Fruit fly (Drosophila melanogaster) Kc167 (cell line): ENCODE measurements around the gene CG32081.

Source experiments
- Myc ChIP-seq: fragments of >200 bp; optimal IDR thresholded peaks from 2 replicates; lab custom pipeline; 2017; ENCODE audit warnings: missing external identifiers
- Sin3A ChIP-seq: fragments of >200 bp; optimal IDR thresholded peaks from 2 replicates; lab custom pipeline; 2018; ENCODE audit warnings: missing external identifiers
- h ChIP-seq: fragments of >200 bp; optimal IDR thresholded peaks from 3 replicates; lab custom pipeline; 2018; ENCODE audit warnings: missing external identifiers
- insv ChIP-seq: fragments of >200 bp; optimal IDR thresholded peaks from 3 replicates; lab custom pipeline; 2018; ENCODE audit warnings: missing external identifiers
- psq ChIP-seq: fragments of >200 bp; optimal IDR thresholded peaks from 2 replicates; lab custom pipeline; 2017; ENCODE audit warnings: missing external identifiers
- ttk ChIP-seq: sonication (Bioruptor generic); optimal IDR thresholded peaks from 2 replicates; lab custom pipeline; 2017; ENCODE audit warnings: missing external identifiers

The CG32081 gene

DNA sequence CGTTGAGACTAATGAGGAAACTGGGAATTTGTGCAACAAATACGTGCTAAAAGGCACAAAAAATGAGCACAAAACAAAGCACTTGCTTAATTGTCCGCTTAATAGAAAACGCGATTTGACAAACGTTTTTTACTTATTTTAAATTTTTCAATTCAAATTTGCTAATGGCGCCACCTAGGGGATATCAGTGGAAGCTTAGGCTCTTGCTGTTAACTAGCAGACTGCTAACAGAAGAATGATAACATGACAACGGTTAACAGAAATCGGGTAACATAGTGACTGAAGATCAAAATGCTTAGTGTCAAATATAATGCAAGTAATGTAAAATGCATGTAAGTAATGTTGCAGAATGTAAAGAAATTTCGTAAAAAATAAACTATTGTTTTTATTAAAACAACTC lies 13.8 kb downstream of the CG32081 start:
- TF ChIP-seq insv (no peak), h (no peak), psq (lab: Kevin White, UChicago) (no peak), Myc (no peak), ttk (lab: Kevin White, UChicago) (no peak), Sin3A (no peak)

DNA sequence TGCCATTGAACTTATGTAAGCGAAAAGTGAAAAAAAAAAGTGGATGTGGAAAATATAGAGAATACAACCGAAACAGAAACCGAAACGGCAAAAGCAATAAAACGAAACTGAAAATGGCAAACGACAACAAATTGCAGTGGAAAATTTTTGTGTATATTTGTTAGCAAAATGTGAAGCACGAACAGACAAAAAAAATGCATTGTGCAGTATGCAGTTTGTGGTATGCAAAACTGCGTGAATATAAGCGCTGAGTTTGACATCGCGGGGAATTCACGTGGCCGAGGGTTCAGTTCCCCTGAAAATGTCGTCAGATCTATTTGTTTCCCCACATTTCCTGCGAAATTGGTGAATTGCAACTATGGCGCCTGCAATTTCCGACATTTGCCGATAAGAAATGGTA lies 16.3 kb downstream of the CG32081 start:
- no peak for TF ChIP-seq ttk (lab: Kevin White, UChicago)
- no peak for TF ChIP-seq psq (lab: Kevin White, UChicago)
- TF ChIP-seq h = no peak

- TF ChIP-seq psq (lab: Kevin White, UChicago) (no peak), insv (no peak), Sin3A (no peak), Myc (no peak), ttk (lab: Kevin White, UChicago) (no peak)
Observed at dm6 chr3L:11045009-11045408, 17.6 kb downstream of the CG32081 start.

DNA sequence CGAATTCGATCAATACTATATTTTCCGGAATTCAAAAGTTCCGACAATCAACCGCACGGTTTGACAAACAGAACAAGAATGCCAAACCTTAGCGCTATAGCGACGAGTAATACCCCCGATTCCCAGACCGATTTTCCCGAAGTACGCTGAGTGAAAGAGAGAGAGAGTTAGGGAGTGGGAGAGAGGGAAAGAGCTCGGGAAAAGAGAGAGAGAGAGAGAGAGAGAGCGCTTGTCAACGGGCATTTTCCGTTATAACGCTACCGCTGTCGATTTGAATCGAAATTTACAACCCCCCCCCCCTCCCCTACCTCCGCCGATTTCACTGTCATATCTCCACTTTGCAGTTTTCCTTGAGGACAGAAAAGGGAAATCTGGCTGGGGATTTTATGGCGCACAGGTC lies 19.2 kb downstream of the CG32081 start:
- TF ChIP-seq psq (lab: Kevin White, UChicago) = no peak
- TF ChIP-seq insv = no peak
- no peak for TF ChIP-seq ttk (lab: Kevin White, UChicago)
- no peak for TF ChIP-seq Myc
- no peak for TF ChIP-seq h
- TF ChIP-seq Sin3A = no peak

DNA sequence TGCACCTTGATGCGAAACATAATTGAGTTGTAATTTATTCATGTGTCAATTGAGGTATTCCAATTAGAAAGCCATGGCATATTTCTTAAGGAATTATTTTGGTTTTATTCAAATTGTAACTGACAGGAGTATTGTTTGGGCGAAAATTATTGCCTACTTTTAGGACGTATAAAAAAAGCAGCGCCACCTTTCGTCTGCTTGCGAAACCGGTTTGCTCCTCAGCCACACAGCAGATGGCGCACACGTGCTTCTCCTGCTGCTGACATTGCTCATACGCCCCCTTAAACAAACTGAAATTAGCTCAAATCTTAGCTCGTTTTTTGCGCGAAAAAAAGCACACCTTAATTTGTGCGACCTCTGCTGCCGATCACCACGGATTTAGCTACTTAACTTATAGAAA lies 20.5 kb downstream of the CG32081 start:
- TF ChIP-seq psq (lab: Kevin White, UChicago) = no peak
- no peak for TF ChIP-seq Myc
- TF ChIP-seq Sin3A = no peak
- TF ChIP-seq h = no peak
- no peak for TF ChIP-seq ttk (lab: Kevin White, UChicago)
- no peak for TF ChIP-seq insv

DNA sequence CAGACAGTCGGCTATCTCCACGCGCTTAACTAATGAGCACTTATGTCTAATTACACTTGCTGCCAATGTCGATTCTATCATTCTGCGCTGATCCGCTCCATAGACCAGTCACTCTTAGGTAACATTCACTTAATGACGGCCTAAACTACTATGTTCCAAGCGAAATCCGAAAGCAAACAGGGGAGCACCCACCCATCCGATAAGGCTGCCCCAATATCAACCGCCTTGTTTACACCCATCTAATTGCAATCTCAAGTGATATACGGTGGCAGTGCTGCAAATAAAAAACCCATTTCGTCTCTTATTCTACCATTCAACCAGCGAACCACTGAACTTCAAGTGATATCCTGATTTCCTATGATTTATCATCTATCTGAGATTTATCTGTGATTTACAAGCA lies 22.0 kb downstream of the CG32081 start:
- TF ChIP-seq Myc = no peak

DNA sequence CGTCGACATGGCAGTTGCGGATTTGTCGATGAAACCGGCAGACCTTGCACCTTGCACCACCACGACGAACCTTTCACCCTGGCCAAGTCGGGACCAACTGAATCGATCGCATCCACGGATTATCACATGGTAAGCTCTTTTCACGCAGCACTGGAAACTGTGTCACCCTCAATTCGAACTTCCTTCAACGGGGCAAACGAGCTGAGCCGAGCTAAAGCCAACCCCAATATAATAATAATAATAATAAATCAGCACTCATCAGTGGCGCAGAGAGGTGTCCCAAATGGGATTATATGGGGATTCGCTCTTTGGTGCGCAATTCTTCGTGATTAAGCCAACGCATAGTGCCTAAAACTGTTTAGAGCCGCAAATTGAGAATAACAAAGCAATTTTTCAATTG lies 23.9 kb downstream of the CG32081 start, which contains the start of gene CG43693:
Gene CG43693 (minus strand): TSS at position 101 of the 400 bp plus-strand sequence.
- TF ChIP-seq Myc (no peak), psq (lab: Kevin White, UChicago) (no peak), h (no peak), Sin3A (no peak), insv (no peak), ttk (lab: Kevin White, UChicago) (no peak)

DNA sequence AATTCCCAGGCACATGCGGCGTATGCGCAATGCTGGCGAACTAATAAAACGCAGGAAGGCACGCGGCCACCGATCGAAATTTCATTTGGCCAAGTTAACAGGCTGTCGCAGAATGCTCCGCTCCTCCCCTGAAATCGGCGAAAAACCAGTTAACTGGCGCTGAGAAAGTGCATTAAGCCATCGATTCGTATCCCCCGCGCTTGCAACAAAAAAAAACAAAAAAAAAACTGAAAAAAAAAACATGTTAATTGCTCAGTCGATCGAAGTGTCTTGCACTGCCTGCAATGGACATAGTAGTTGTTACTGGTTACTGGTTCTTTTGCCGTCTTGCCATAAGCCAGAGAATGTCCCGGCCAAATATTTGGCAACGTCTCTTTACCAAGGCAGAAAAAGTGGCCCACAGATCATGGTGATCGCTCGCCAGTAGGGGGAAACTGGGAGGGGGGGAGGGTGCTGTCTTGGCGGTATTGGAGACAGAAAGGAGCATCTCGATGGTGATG lies 25.4 kb downstream of the CG32081 start:
- no peak for TF ChIP-seq ttk (lab: Kevin White, UChicago)
- TF ChIP-seq insv = no peak
- no peak for TF ChIP-seq Sin3A
- no peak for TF ChIP-seq h
- no peak for TF ChIP-seq Myc
- no peak for TF ChIP-seq psq (lab: Kevin White, UChicago)

- TF ChIP-seq h (no peak), ttk (lab: Kevin White, UChicago) (no peak), psq (lab: Kevin White, UChicago) (no peak), Myc (no peak), insv (no peak), Sin3A (no peak)
Observed at dm6 chr3L:11053843-11054242, 26.5 kb downstream of the CG32081 start, which contains the start of gene CG7888. TSS of gene CG7888 (plus strand) at chr3L:11054035.

DNA sequence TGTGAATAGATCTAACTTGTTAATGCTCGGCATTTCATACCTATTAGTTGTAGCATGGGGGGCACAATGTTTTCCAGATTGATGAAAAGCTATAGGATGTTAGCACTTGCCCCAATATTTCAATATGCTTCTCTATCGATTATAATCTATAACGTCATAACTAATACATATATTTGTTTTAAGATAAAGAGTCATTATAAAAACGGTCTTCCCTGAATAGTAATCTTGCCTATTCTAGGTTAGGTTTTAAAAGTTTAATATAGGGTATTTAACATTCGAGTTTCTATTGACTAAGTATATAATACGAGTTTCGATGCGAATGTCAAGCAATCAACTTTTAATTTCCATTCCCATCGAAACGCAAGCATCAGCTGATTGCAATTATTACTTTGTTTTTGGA lies 33.8 kb downstream of the CG32081 start, which contains the start of the genes CG6321 and Blos2:
Gene CG6321 (minus strand): TSS at position 25 of the 400 bp plus-strand sequence.
Gene Blos2 (plus strand): TSS at position 372 of the 400 bp plus-strand sequence.
- TF ChIP-seq psq (lab: Kevin White, UChicago) (no peak), Sin3A (no peak), h (no peak), insv (no peak), ttk (lab: Kevin White, UChicago) (no peak), Myc (no peak)

DNA sequence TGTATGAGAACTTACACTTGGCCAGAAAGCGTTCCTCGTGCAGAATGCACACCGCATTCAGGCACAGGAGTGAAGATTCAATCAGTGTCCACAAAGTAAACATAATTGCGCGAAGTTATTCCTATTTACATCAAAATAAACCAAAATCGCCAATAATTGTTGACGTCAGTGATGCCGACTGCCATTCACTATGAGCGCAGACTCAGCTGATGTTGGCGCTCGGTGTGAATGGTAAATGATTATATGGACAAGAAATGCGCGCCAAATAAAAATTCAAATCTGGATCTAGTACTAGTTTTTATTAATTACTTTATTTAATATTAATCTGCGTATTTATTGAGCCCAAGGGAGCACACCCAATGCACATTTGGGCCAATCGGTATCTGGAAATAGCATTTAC lies 35.1 kb downstream of the CG32081 start, which contains the start of gene CG32069:
Gene CG32069 (minus strand): TSS at position 174 of the 400 bp plus-strand sequence.
- TF ChIP-seq Sin3A (no peak), h (no peak), insv (no peak), psq (lab: Kevin White, UChicago) (no peak), ttk (lab: Kevin White, UChicago) (no peak), Myc (no peak)

- no peak for TF ChIP-seq insv
- TF ChIP-seq psq (lab: Kevin White, UChicago) = no peak
- TF ChIP-seq h = no peak
- no peak for TF ChIP-seq Myc
- no peak for TF ChIP-seq ttk (lab: Kevin White, UChicago)
- no peak for TF ChIP-seq Sin3A
Observed at dm6 chr3L:11064689-11065088, 37.3 kb downstream of the CG32081 start, which contains the start of the genes CG32075, CG45101 and SuUR. TSS of gene CG32075 (minus strand) at chr3L:11064941. TSS of gene CG45101 (plus strand) at chr3L:11064991. TSS of gene SuUR (plus strand) at chr3L:11064991.

DNA sequence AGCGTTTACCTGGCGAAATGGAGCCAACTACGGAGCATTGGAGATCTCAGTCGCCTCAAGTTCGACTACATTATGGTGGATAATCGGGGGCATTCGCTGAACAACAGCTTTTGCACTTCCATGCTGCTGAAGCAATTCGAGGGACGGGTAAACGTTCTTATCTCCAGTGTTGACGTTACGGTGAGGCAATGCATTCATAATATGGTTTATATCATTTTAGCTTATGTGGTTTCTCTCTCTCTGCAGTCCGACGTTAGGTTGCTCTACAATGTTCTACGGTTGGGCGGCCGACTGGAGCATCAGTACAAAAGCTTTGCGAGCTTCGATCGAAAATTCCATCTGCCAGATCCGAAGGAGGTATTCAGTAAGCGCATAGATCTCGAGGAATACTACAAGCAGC lies 38.5 kb downstream of the CG32081 start:
- TF ChIP-seq Myc (no peak), h (no peak), Sin3A (no peak), ttk (lab: Kevin White, UChicago) (no peak), insv (no peak), psq (lab: Kevin White, UChicago) (no peak)

- no peak for TF ChIP-seq psq (lab: Kevin White, UChicago)
- no peak for TF ChIP-seq Sin3A
- no peak for TF ChIP-seq Myc
- TF ChIP-seq ttk (lab: Kevin White, UChicago) = no peak
- no peak for TF ChIP-seq h
- TF ChIP-seq insv = no peak
Observed at dm6 chr3L:11069764-11070163, 42.4 kb downstream of the CG32081 start, which contains the start of gene CG6310. TSS of gene CG6310 (minus strand) at chr3L:11069864.
